Fruit fly (Drosophila melanogaster): Measurements from ENCODE around the gene comm3.

The comm3 gene

DNA sequence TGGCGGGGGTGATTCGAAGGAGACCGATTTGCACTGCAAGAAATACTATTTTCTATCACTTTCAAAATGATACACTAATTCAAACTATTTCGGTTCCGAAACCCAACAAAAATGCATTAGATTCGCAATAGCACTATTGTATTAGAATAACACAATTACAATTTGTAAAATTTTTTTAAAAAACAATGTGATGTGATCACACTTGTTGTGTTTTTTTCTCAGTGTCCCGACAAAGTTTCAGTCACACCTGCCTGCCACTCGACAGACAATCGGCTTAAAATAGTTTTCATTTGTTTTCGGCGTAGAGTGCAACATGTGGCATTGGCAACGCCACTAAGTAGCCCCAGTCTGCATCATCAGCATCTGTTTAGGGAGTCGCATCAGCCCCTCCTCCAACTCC is 27.5 kb upstream of the comm3 start (continued):
- peak; percentile 77 for TF ChIP-seq gsb-n (tag; optimal IDR thresholded peaks at IDR 0.05)
- peak; percentile 27 for TF ChIP-seq ewg (GFP tag; optimal IDR thresholded peaks at IDR 0.05)
- no peak for TF ChIP-seq CG16813 (GFP tag; IDR thresholded peaks at IDR 0.05; ENCODE audit: partially characterized antibody)
- TF ChIP-seq ato (GFP tag; IDR thresholded peaks at IDR 0.05; ENCODE audit: partially characterized antibody) = no peak
- TF ChIP-seq D (optimal IDR thresholded peaks at IDR 0.05) = no peak
- TF ChIP-seq D (GFP tag; optimal IDR thresholded peaks at IDR 0.05) = peak; percentile 78
- TF ChIP-seq unpg (GFP tag; optimal IDR thresholded peaks at IDR 0.05) = peak; percentile 80
- TF ChIP-seq CG8089 (GFP tag; optimal IDR thresholded peaks at IDR 0.05) = peak; percentile 68
- TF ChIP-seq luna (GFP tag; optimal IDR thresholded peaks at IDR 0.05) = no peak
- TF ChIP-seq gce (GFP tag; IDR thresholded peaks at IDR 0.05) = no peak
- TF ChIP-seq grn (GFP tag; optimal IDR thresholded peaks at IDR 0.05) = no peak
- TF ChIP-seq p53 (GFP tag; optimal IDR thresholded peaks at IDR 0.05) = no peak
- TF ChIP-seq sna (GFP tag; IDR thresholded peaks at IDR 0.05; ENCODE audit: partially characterized antibody) = no peak
- TF ChIP-seq eve (GFP tag; optimal IDR thresholded peaks at IDR 0.05) = peak in 1 of 2 experiments; percentile 52
- TF ChIP-seq oc (tag; optimal IDR thresholded peaks at IDR 0.05) = peak; percentile 68
- TF ChIP-seq jigr1 (GFP tag; IDR thresholded peaks at IDR 0.05) = no peak
- no peak for TF ChIP-seq CG9932 (GFP tag; IDR thresholded peaks at IDR 0.05)
- peak; percentile 50; the same call in 1 of the 2 replicates for TF ChIP-seq lmd (GFP tag; IDR thresholded peaks at IDR 0.05)
- TF ChIP-seq chif (GFP tag; optimal IDR thresholded peaks at IDR 0.05) = peak; percentile 63 to 88
- TF ChIP-seq fd3F (GFP tag; optimal IDR thresholded peaks at IDR 0.05) = no peak
- TF ChIP-seq Deaf1 (tag; optimal IDR thresholded peaks at IDR 0.05) = peak; percentile 15
- peak; percentile 73 for TF ChIP-seq CG4404 (GFP tag; IDR thresholded peaks at IDR 0.05)
- peak; percentile 82 for TF ChIP-seq zen (tag; optimal IDR thresholded peaks at IDR 0.05)
- no peak for TF ChIP-seq CG11398 (GFP tag; optimal IDR thresholded peaks at IDR 0.05)
- peak; percentile 17 for TF ChIP-seq CG8281 (tag; optimal IDR thresholded peaks at IDR 0.05)
- TF ChIP-seq Awh (GFP tag; IDR thresholded peaks at IDR 0.05) = peak; percentile 47; the same call in 1 of the 2 replicates
- TF ChIP-seq E2f1 (GFP tag; IDR thresholded peaks at IDR 0.05) = 0 out of 2 replicates have a peak, but pooled peaks have one; percentile 37
- TF ChIP-seq CG10543 (GFP tag; optimal IDR thresholded peaks at IDR 0.05) = no peak
- peak; percentile 90 for TF ChIP-seq CG14710 (tag; optimal IDR thresholded peaks at IDR 0.05)
- TF ChIP-seq CG30431 (GFP tag; optimal IDR thresholded peaks at IDR 0.05) = peak; percentile 77
- no peak for TF ChIP-seq Neu2 (GFP tag; optimal IDR thresholded peaks at IDR 0.05; ENCODE audit: borderline replicate concordance)
- no peak for TF ChIP-seq toy (GFP tag; IDR thresholded peaks at IDR 0.05)
- TF ChIP-seq Hsf (GFP tag; optimal IDR thresholded peaks at IDR 0.05) = peak; percentile 57
- 0 out of 3 replicates have a peak, but pooled peaks have one; percentile 25 for TF ChIP-seq z (GFP tag; IDR thresholded peaks at IDR 0.05)
- peak; percentile 67 for TF ChIP-seq CG8924 (tag; optimal IDR thresholded peaks at IDR 0.05)
- no peak for TF ChIP-seq CG13296 (GFP tag; optimal IDR thresholded peaks at IDR 0.05)
- TF ChIP-seq tup (GFP tag; optimal IDR thresholded peaks at IDR 0.05) = peak; percentile 53
- TF ChIP-seq mld (GFP tag; IDR thresholded peaks at IDR 0.05; ENCODE audit: partially characterized antibody) = no peak
- TF ChIP-seq dati (GFP tag; IDR thresholded peaks at IDR 0.05) = 0 out of 2 replicates have a peak, but pooled peaks have one; percentile 32
- no peak for TF ChIP-seq CG14441 (GFP tag; IDR thresholded peaks at IDR 0.05)
- TF ChIP-seq esg (GFP tag; conservative IDR thresholded peaks at IDR 0.05) = peak; percentile 28; the same call in 1 of the 2 replicates
- no peak for TF ChIP-seq Opbp (GFP tag; IDR thresholded peaks at IDR 0.05; ENCODE audit: partially characterized antibody)
- TF ChIP-seq CG32532 (GFP tag; IDR thresholded peaks at IDR 0.05) = no peak
- peak; percentile 66 for TF ChIP-seq nerfin-1 (tag; optimal IDR thresholded peaks at IDR 0.05)
- peak; percentile 53 for TF ChIP-seq slp2 (GFP tag; optimal IDR thresholded peaks at IDR 0.05)
- TF ChIP-seq B-H1 (GFP tag; IDR thresholded peaks at IDR 0.05) = no peak
- peak; percentile 50 for TF ChIP-seq Sox100B (GFP tag; optimal IDR thresholded peaks at IDR 0.05)
- no peak for TF ChIP-seq tna (GFP tag; IDR thresholded peaks at IDR 0.05; ENCODE audit: partially characterized antibody)
- TF ChIP-seq MESR4 (GFP tag; optimal IDR thresholded peaks at IDR 0.05) = no peak
- TF ChIP-seq nau (GFP tag; optimal IDR thresholded peaks at IDR 0.05) = peak; percentile 67
- no peak for TF ChIP-seq kay (GFP tag; optimal IDR thresholded peaks at IDR 0.05)
